Worm (Caenorhabditis elegans) whole organism, midembryonic: ENCODE data around the gene tsen-34.

Experiments
- ref-1 ChIP-seq: fragments of 200-800 bp; sonication (Bioruptor generic); conservative IDR thresholded peaks from 2 replicates; pipeline ENCODE4 v1.3.6; 2022; ENCODE audit warnings: missing genetic modification reagents, missing genetic modification characterization, missing compliant biosample characterization
- tab-1 ChIP-seq: fragments of 200-800 bp; sonication (Bioruptor generic); IDR thresholded peaks from 2 replicates; pipeline ENCODE4 v1.3.6; 2022; ENCODE audit warnings: missing genetic modification characterization, missing compliant biosample characterization

DNA sequence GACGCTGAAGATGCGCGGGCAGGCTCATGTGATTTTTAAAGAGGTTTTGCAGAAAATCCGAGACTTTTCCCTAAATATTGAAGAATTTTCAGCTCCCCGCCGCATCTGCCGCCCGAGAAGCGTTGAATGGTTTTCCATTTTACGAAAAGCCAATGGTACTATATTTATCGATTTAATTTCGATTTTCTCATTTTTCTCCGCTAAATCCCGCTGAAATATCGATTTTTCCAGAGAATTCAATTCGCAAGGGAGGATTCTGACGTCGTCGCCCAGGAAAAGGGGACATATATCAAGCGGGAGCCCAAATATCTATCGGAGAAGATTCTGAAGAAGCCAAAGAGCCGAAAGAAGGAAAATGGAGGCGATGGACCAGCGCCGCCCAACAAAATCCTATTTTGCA, 6.0 kb upstream of the tsen-34 start:
- no peak for TF ChIP-seq ref-1
- no peak for TF ChIP-seq tab-1 (GFP tag; lab: Robert Waterston, UW)
